Worm (Caenorhabditis elegans): Measurements from ENCODE around the gene F32H5.1.

ce11 chrV:13308616-13309015 lies 49.2 kb downstream of the F32H5.1 start, which contains the start of gene C50B6.1:
- no peak for TF ChIP-seq Y79H2A.3 (GFP tag; conservative IDR thresholded peaks at IDR 0.05)
- no peak for TF ChIP-seq ceh-91 (GFP tag; IDR thresholded peaks at IDR 0.05)
- TF ChIP-seq tlf-1 (GFP tag; optimal IDR thresholded peaks at IDR 0.05): no peak
- TF ChIP-seq mcd-1 (GFP tag; IDR thresholded peaks at IDR 0.05): no peak
- TF ChIP-seq dpl-1 (GFP tag; optimal IDR thresholded peaks at IDR 0.05): no peak
- TF ChIP-seq die-1 (tag; optimal IDR thresholded peaks at IDR 0.05): no peak
- TF ChIP-seq mxl-1 (tag; optimal IDR thresholded peaks at IDR 0.05): no peak
